Worm (Caenorhabditis elegans): ENCODE results near the gene H28G03.3.
A peak's percentile ranks its signal among the peaks of the same experiment; 100 is the strongest.

The H28G03.3 gene

ce11 chrX:5265356-5265755, 39.2 kb upstream of the H28G03.3 start:
- TF ChIP-seq daf-16 (GFP tag; optimal IDR thresholded peaks at IDR 0.05) (peak in 1 of 2 experiments; percentile 42), daf-16 (tag; optimal IDR thresholded peaks at IDR 0.05) (no peak), hmg-1.1 (GFP tag; IDR thresholded peaks at IDR 0.05) (no peak), unc-62 (GFP tag; optimal IDR thresholded peaks at IDR 0.05 in 1 of 2) (peak in 1 of 2 experiments; percentile 91), unc-62 (tag; optimal IDR thresholded peaks at IDR 0.05) (no peak)

- TF ChIP-seq mdl-1 (tag; optimal IDR thresholded peaks at IDR 0.05) (no peak), snpc-4 (tag; optimal IDR thresholded peaks at IDR 0.05) (no peak), zag-1 (tag; optimal IDR thresholded peaks at IDR 0.05) (no peak), nhr-76 (tag; optimal IDR thresholded peaks at IDR 0.05) (no peak), sdz-12 (GFP tag; optimal IDR thresholded peaks at IDR 0.05) (no peak), nhr-111 (GFP tag; optimal IDR thresholded peaks at IDR 0.05) (no peak), hlh-11 (tag; optimal IDR thresholded peaks at IDR 0.05) (no peak), jun-1 (tag; optimal IDR thresholded peaks at IDR 0.05) (no peak), saeg-2 (GFP tag; IDR thresholded peaks at IDR 0.05) (no peak), Y5F2A.4 (GFP tag; optimal IDR thresholded peaks at IDR 0.05) (no peak), spr-3 (GFP tag; optimal IDR thresholded peaks at IDR 0.05) (no peak), lin-38 (GFP tag; IDR thresholded peaks at IDR 0.05) (no peak), aha-1 (tag) (no peak), spr-1 (tag; optimal IDR thresholded peaks at IDR 0.05) (no peak), lir-3 (tag; optimal IDR thresholded peaks at IDR 0.05) (no peak), hif-1 (tag; optimal IDR thresholded peaks at IDR 0.05) (no peak), lin-1 (GFP tag; IDR thresholded peaks at IDR 0.05) (no peak), duxl-1 (tag; optimal IDR thresholded peaks at IDR 0.05; ENCODE audit: poor library complexity) (no peak)
Measured at ce11 chrX:5264026-5264425, 37.9 kb upstream of the H28G03.3 start, which contains the start of gene Y34B4A.4. Gene Y34B4A.4 (plus strand): TSS chrX:5264326.

ce11 chrX:5263585-5263984, 37.4 kb upstream of the H28G03.3 start:
- TF ChIP-seq unc-39 (tag; optimal IDR thresholded peaks at IDR 0.05) (no peak), unc-62 (GFP tag; optimal IDR thresholded peaks at IDR 0.05 in 1 of 2) (peak in 1 of 2 experiments; percentile 92), unc-62 (tag; optimal IDR thresholded peaks at IDR 0.05) (no peak), duxl-1 (tag; optimal IDR thresholded peaks at IDR 0.05; ENCODE audit: poor library complexity) (no peak), fos-1 (tag; optimal IDR thresholded peaks at IDR 0.05) (no peak), lir-3 (tag; optimal IDR thresholded peaks at IDR 0.05) (no peak), nhr-48 (tag; optimal IDR thresholded peaks at IDR 0.05) (no peak), madf-9 (GFP tag; conservative IDR thresholded peaks at IDR 0.05) (no peak)

ce11 chrX:5262033-5262432, 35.9 kb upstream of the H28G03.3 start:
- TF ChIP-seq daf-16 (GFP tag; optimal IDR thresholded peaks at IDR 0.05) (no peak), daf-16 (tag; optimal IDR thresholded peaks at IDR 0.05) (peak; percentile 53), pqm-1 (tag; optimal IDR thresholded peaks at IDR 0.05) (peak; percentile 80), ztf-11 (tag; optimal IDR thresholded peaks at IDR 0.05) (no peak), lin-39 (tag; optimal IDR thresholded peaks at IDR 0.05) (no peak), dmd-6 (GFP tag; IDR thresholded peaks at IDR 0.05) (peak; percentile 20; the same call in 1 of the 2 replicates), aha-1 (tag) (no peak), mxl-3 (GFP tag; optimal IDR thresholded peaks at IDR 0.05) (no peak), nhr-10 (tag; optimal IDR thresholded peaks at IDR 0.05) (no peak), arid-1 (GFP tag; conservative IDR thresholded peaks at IDR 0.05) (no peak), D1046.2 (GFP tag; IDR thresholded peaks at IDR 0.05) (no peak), ZK546.5 (tag; optimal IDR thresholded peaks at IDR 0.05) (no peak), ces-1 (GFP tag; optimal IDR thresholded peaks at IDR 0.05) (no peak), madf-9 (GFP tag; conservative IDR thresholded peaks at IDR 0.05) (no peak), nhr-11 (tag; optimal IDR thresholded peaks at IDR 0.05) (no peak), ama-1 (optimal IDR thresholded peaks at IDR 0.05) (no peak), php-3 (GFP tag; IDR thresholded peaks at IDR 0.05) (peak; percentile 85)

Measured in whole organism, L4 larva.